Worm (Caenorhabditis elegans) whole organism, early embryonic: Measurements from ENCODE around the gene F07C4.6.

Source experiments
- B0310.2 ChIP-seq: sonication (generic microtip); optimal IDR thresholded peaks from 2 replicates; lab custom pipeline; 2016; ENCODE audit warnings: mild to moderate bottlenecking, missing genetic modification characterization, missing compliant biosample characterization
- F13C5.2 ChIP-seq: sonication (generic microtip); optimal IDR thresholded peaks from 2 replicates; lab custom pipeline; 2017; ENCODE audit warnings: mild to moderate bottlenecking, missing genetic modification characterization, inconsistent platforms, missing compliant biosample characterization
- aly-1 ChIP-seq: sonication (generic microtip); optimal IDR thresholded peaks from 2 replicates; lab custom pipeline; 2016; ENCODE audit warnings: missing genetic modification characterization, missing compliant biosample characterization
- ama-1 ChIP-seq: fragments of 150-350 bp; optimal IDR thresholded peaks from 2 replicates; lab custom pipeline; 2014
- ceh-13 ChIP-seq: fragments of 200-800 bp; sonication (Bioruptor generic); optimal IDR thresholded peaks from 2 replicates; lab custom pipeline; 2018; ENCODE audit warnings: mild to moderate bottlenecking, missing genetic modification characterization, missing compliant biosample characterization
- ceh-36 ChIP-seq: sonication (generic microtip); optimal IDR thresholded peaks from 2 replicates; lab custom pipeline; 2016; ENCODE audit warnings: missing genetic modification characterization, inconsistent platforms, missing compliant biosample characterization
- ets-7 ChIP-seq: sonication (generic microtip); optimal IDR thresholded peaks from 2 replicates; lab custom pipeline; 2016; ENCODE audit warnings: missing genotype, missing genetic modification characterization, missing compliant biosample characterization
- flt-1 ChIP-seq: fragments of 200-800 bp; sonication (Bioruptor generic); IDR thresholded peaks from 2 replicates; pipeline ENCODE4 v1.3.6; 2022; ENCODE audit warnings: missing genetic modification characterization, missing compliant biosample characterization
- hmbx-1 ChIP-seq: sonication (generic microtip); optimal IDR thresholded peaks from 2 replicates; lab custom pipeline; 2016; ENCODE audit warnings: mild to moderate bottlenecking, missing genetic modification characterization, missing compliant biosample characterization
- hmg-4 ChIP-seq: fragments of 200-800 bp; sonication (Bioruptor generic); optimal IDR thresholded peaks from 2 replicates; lab custom pipeline; 2018; ENCODE audit warnings: mild to moderate bottlenecking, missing genetic modification characterization, missing compliant biosample characterization
- hnd-1 ChIP-seq: sonication (generic microtip); optimal IDR thresholded peaks from 2 replicates; lab custom pipeline; 2016; ENCODE audit warnings: missing genetic modification characterization, missing compliant biosample characterization
- pes-1 ChIP-seq: fragments of 200-800 bp; sonication (Bioruptor generic); IDR thresholded peaks from 2 replicates; pipeline ENCODE4 v1.3.6; 2022; ENCODE audit warnings: missing genetic modification reagents, missing genetic modification characterization, missing compliant biosample characterization
- scrt-1 ChIP-seq: fragments of 200-800 bp; sonication (Bioruptor generic); IDR thresholded peaks from 2 replicates; pipeline ENCODE4 v1.3.6; 2022; ENCODE audit warnings: missing genetic modification characterization, missing compliant biosample characterization
- sea-1 ChIP-seq: fragments of 200-800 bp; sonication (Bioruptor generic); conservative IDR thresholded peaks from 2 replicates; pipeline ENCODE4 v1.3.6; 2022; ENCODE audit warnings: missing genetic modification characterization, missing compliant biosample characterization
- tbx-11 ChIP-seq: fragments of 200-800 bp; sonication (Bioruptor generic); IDR thresholded peaks from 2 replicates; pipeline ENCODE4 v1.3.6; 2022; ENCODE audit warnings: missing genetic modification characterization, missing compliant biosample characterization
- tbx-37 ChIP-seq: fragments of 200-800 bp; sonication (Bioruptor generic); conservative IDR thresholded peaks from 2 replicates; pipeline ENCODE4 v1.3.6; 2022; ENCODE audit warnings: missing genetic modification reagents, missing genetic modification characterization, missing compliant biosample characterization
- tra-4 ChIP-seq: sonication (generic microtip); optimal IDR thresholded peaks from 2 replicates; lab custom pipeline; 2017; ENCODE audit warnings: missing genetic modification characterization, missing compliant biosample characterization

F07C4.6 gene

ce11 chrV:7639356-7639755, 12.7 kb downstream of the F07C4.6 start:
- no peak for TF ChIP-seq hmbx-1 (tag; lab: Kevin White, UChicago)
- no peak for TF ChIP-seq ama-1
- TF ChIP-seq sea-1: no peak

- TF ChIP-seq tbx-11 (GFP tag; lab: Robert Waterston, UW) (no peak), aly-1 (tag; lab: Kevin White, UChicago) (no peak), ceh-13 (GFP tag; lab: Kevin White, UChicago) (no peak), tra-4 (no peak), sea-1 (no peak), ets-7 (tag; lab: Kevin White, UChicago) (no peak), ceh-36 (tag; lab: Kevin White, UChicago) (no peak), F13C5.2 (tag; lab: Kevin White, UChicago) (no peak), ama-1 (no peak), flt-1 (GFP tag; lab: Robert Waterston, UW) (no peak), pes-1 (no peak), hmg-4 (no peak), hmbx-1 (tag; lab: Kevin White, UChicago) (no peak), hnd-1 (tag; lab: Kevin White, UChicago) (no peak), scrt-1 (GFP tag; lab: Robert Waterston, UW) (no peak)
These were observed 13.1 kb downstream of the F07C4.6 start, which contains the start of gene F07C4.10 for ce11 chrV:7639787-7640186. TSS of gene F07C4.10 (minus strand) at chrV:7639887.

- TF ChIP-seq B0310.2 (tag; lab: Kevin White, UChicago) (no peak), ets-7 (tag; lab: Kevin White, UChicago) (no peak), pes-1 (no peak), flt-1 (GFP tag; lab: Robert Waterston, UW) (no peak), ama-1 (no peak), F13C5.2 (tag; lab: Kevin White, UChicago) (no peak), scrt-1 (GFP tag; lab: Robert Waterston, UW) (no peak), tbx-37 (GFP tag; lab: Robert Waterston, UW) (no peak), ceh-36 (tag; lab: Kevin White, UChicago) (no peak), hmbx-1 (tag; lab: Kevin White, UChicago) (no peak), sea-1 (no peak), tra-4 (no peak)
These were observed 15.1 kb downstream of the F07C4.6 start for ce11 chrV:7641718-7642117.

- TF ChIP-seq F13C5.2 (tag; lab: Kevin White, UChicago): no peak
- TF ChIP-seq tbx-37 (GFP tag; lab: Robert Waterston, UW): no peak
These were observed 16.8 kb downstream of the F07C4.6 start, which contains the start of gene F07C4.11 for ce11 chrV:7643416-7643815. TSS of gene F07C4.11 (minus strand) at chrV:7643516.

ce11 chrV:7645454-7645853, 18.8 kb downstream of the F07C4.6 start, which contains the start of gene str-47:
TSS of gene str-47 (plus strand) at chrV:7645754.
- TF ChIP-seq tbx-37 (GFP tag; lab: Robert Waterston, UW): no peak
- no peak for TF ChIP-seq F13C5.2 (tag; lab: Kevin White, UChicago)
- no peak for TF ChIP-seq aly-1 (tag; lab: Kevin White, UChicago)
- TF ChIP-seq pes-1: no peak
- no peak for TF ChIP-seq ama-1
- no peak for TF ChIP-seq scrt-1 (GFP tag; lab: Robert Waterston, UW)
- TF ChIP-seq B0310.2 (tag; lab: Kevin White, UChicago): no peak

ce11 chrV:7647147-7647546, 20.5 kb downstream of the F07C4.6 start:
- TF ChIP-seq sea-1: no peak
- TF ChIP-seq flt-1 (GFP tag; lab: Robert Waterston, UW): no peak
- no peak for TF ChIP-seq aly-1 (tag; lab: Kevin White, UChicago)
- no peak for TF ChIP-seq ceh-36 (tag; lab: Kevin White, UChicago)
- no peak for TF ChIP-seq tbx-11 (GFP tag; lab: Robert Waterston, UW)
- TF ChIP-seq pes-1: no peak
- TF ChIP-seq ets-7 (tag; lab: Kevin White, UChicago): no peak
- TF ChIP-seq tra-4: no peak
- no peak for TF ChIP-seq hmbx-1 (tag; lab: Kevin White, UChicago)
- no peak for TF ChIP-seq B0310.2 (tag; lab: Kevin White, UChicago)
- no peak for TF ChIP-seq scrt-1 (GFP tag; lab: Robert Waterston, UW)

- TF ChIP-seq aly-1 (tag; lab: Kevin White, UChicago) (no peak), ceh-36 (tag; lab: Kevin White, UChicago) (no peak), scrt-1 (GFP tag; lab: Robert Waterston, UW) (no peak), ama-1 (no peak), tra-4 (no peak), tbx-37 (GFP tag; lab: Robert Waterston, UW) (no peak), tbx-11 (GFP tag; lab: Robert Waterston, UW) (no peak), hnd-1 (tag; lab: Kevin White, UChicago) (no peak), hmg-4 (no peak)
These were observed 23.3 kb downstream of the F07C4.6 start for ce11 chrV:7649963-7650362.

ce11 chrV:7651757-7652156, 25.1 kb downstream of the F07C4.6 start, which contains the start of gene srh-234:
TSS of gene srh-234 (minus strand) at chrV:7651857.
- TF ChIP-seq scrt-1 (GFP tag; lab: Robert Waterston, UW) (no peak), tbx-11 (GFP tag; lab: Robert Waterston, UW) (no peak), B0310.2 (tag; lab: Kevin White, UChicago) (no peak), hmg-4 (no peak)

- TF ChIP-seq ceh-13 (GFP tag; lab: Kevin White, UChicago) (no peak), hmbx-1 (tag; lab: Kevin White, UChicago) (no peak), flt-1 (GFP tag; lab: Robert Waterston, UW) (no peak), aly-1 (tag; lab: Kevin White, UChicago) (no peak)
These were observed 26.9 kb downstream of the F07C4.6 start, which contains the start of gene srh-200 for ce11 chrV:7653567-7653966. TSS of gene srh-200 (minus strand) at chrV:7653667.
